Worm (Caenorhabditis elegans) whole organism, L2 larva: ENCODE measurements around the gene T28H10.2.

ENCODE experiments used
- elt-1 ChIP-seq: fragments of 150-350 bp; optimal IDR thresholded peaks from 2 replicates; lab custom pipeline; 2014; ENCODE audit warnings: missing biosample characterization, missing genetic modification characterization
- lin-11 ChIP-seq: fragments of 150-350 bp; sonication (generic microtip); optimal IDR thresholded peaks from 2 replicates; lab custom pipeline; 2014; ENCODE audit warnings: missing biosample characterization, missing genetic modification characterization, inconsistent platforms, mixed read lengths
- nhr-129 ChIP-seq: fragments of 150-350 bp; optimal IDR thresholded peaks from 2 replicates; lab custom pipeline; 2014; ENCODE audit warnings: missing biosample characterization, missing genetic modification characterization
- nhr-6 ChIP-seq: fragments of 150-350 bp; optimal IDR thresholded peaks from 2 replicates; lab custom pipeline; 2014; ENCODE audit warnings: missing biosample characterization, missing genetic modification characterization
- nhr-77 ChIP-seq: fragments of 150-350 bp; optimal IDR thresholded peaks from 2 replicates; lab custom pipeline; 2014; ENCODE audit warnings: missing biosample characterization, missing genetic modification characterization
- unc-55 ChIP-seq: fragments of 150-350 bp; sonication (generic microtip); optimal IDR thresholded peaks from 3 replicates; lab custom pipeline; 2014; ENCODE audit warnings: missing biosample characterization, missing genetic modification reagents, missing genetic modification characterization
- zag-1 ChIP-seq: fragments of 150-350 bp; optimal IDR thresholded peaks from 2 replicates; lab custom pipeline; 2014; ENCODE audit warnings: missing biosample characterization, missing genetic modification characterization

ce11 chrV:12462908-12463307 is 49.8 kb downstream of the T28H10.2 start, which contains the start of gene egl-10:
- TF ChIP-seq zag-1 (tag; lab: Kevin White, UChicago) (no peak), lin-11 (tag; lab: Kevin White, UChicago) (no peak), nhr-6 (tag; lab: Kevin White, UChicago) (no peak), elt-1 (tag; lab: Kevin White, UChicago) (no peak), nhr-77 (tag; lab: Kevin White, UChicago) (no peak), unc-55 (no peak), nhr-129 (peak; percentile 14)
